Fruit fly (Drosophila melanogaster) whole organism: Measurements from ENCODE around the gene SREBP.

ENCODE experiments used
- CG8478 ChIP-seq: fragments of >200 bp; optimal IDR thresholded peaks from 2 replicates; lab custom pipeline; 2018; ENCODE audit warnings: inconsistent platforms
- Dll ChIP-seq: fragments of >200 bp; optimal IDR thresholded peaks from 2 replicates; lab custom pipeline; 2017
- EcR ChIP-seq, 2 experiments: fragments of >200 bp; optimal IDR thresholded peaks; 2 replicates each; lab custom pipeline; 2017; ENCODE audit warnings: missing biosample characterization in 2 of 2, missing genetic modification characterization in 2 of 2, missing genetic modification reagents in 2 of 2
- pan ChIP-seq: fragments of >200 bp; optimal IDR thresholded peaks from 2 replicates; lab custom pipeline; 2017
- psq ChIP-seq: fragments of >200 bp; optimal IDR thresholded peaks from 2 replicates; lab custom pipeline; 2017
- usp ChIP-seq: fragments of >200 bp; optimal IDR thresholded peaks from 2 replicates; lab custom pipeline; 2017; ENCODE audit warnings: missing biosample characterization, missing genetic modification characterization, mixed read lengths

dm6 chr3L:19777279-19777960, 16.3 kb upstream of the SREBP start:
- TF ChIP-seq CG8478 (lab: Kevin White, UChicago), result no peak
- no peak for TF ChIP-seq pan (lab: Kevin White, UChicago)
- TF ChIP-seq EcR (GFP tag; optimal IDR thresholded peaks at IDR 0.05; lab: Kevin White, UChicago), result no peak
- no peak for TF ChIP-seq usp (GFP tag; lab: Kevin White, UChicago)
- no peak for TF ChIP-seq psq
- TF ChIP-seq Dll, result no peak
